Worm (Caenorhabditis elegans) whole organism, late embryonic: ENCODE measurements around the gene ver-3.

Experiments
- K09A11.1 ChIP-seq: sonication (generic microtip); optimal IDR thresholded peaks from 2 replicates; lab custom pipeline; 2017; ENCODE audit warnings: antibody characterized with exemption, mild to moderate bottlenecking, missing genetic modification characterization, missing compliant biosample characterization; ENCODE audit not compliant: insufficient read depth
- pat-9 ChIP-seq: fragments of 200-800 bp; sonication (Bioruptor generic); optimal IDR thresholded peaks from 2 replicates; lab custom pipeline; 2018; ENCODE audit warnings: mild to moderate bottlenecking, missing genetic modification characterization, moderate library complexity, missing compliant biosample characterization
- pqm-1 ChIP-seq: sonication (generic microtip); optimal IDR thresholded peaks from 2 replicates; lab custom pipeline; 2016; ENCODE audit warnings: missing genetic modification characterization, missing compliant biosample characterization

ce11 chrX:11016100-11016499 is 23.8 kb downstream of the ver-3 start, which contains the start of gene egl-15:
- TF ChIP-seq K09A11.1 (tag; lab: Kevin White, UChicago), result no peak
- TF ChIP-seq pqm-1 (tag; lab: Kevin White, UChicago), result no peak
- TF ChIP-seq pat-9 (tag; lab: Kevin White, UChicago), result no peak
